Worm (Caenorhabditis elegans) whole organism, early embryonic: ENCODE results near the gene nuaf-3.

Experiments used
- B0310.2 ChIP-seq: sonication (generic microtip); optimal IDR thresholded peaks from 2 replicates; lab custom pipeline; 2016; ENCODE audit warnings: mild to moderate bottlenecking, missing genetic modification characterization, missing compliant biosample characterization
- F13C5.2 ChIP-seq: sonication (generic microtip); optimal IDR thresholded peaks from 2 replicates; lab custom pipeline; 2017; ENCODE audit warnings: mild to moderate bottlenecking, missing genetic modification characterization, inconsistent platforms, missing compliant biosample characterization
- ama-1 ChIP-seq: fragments of 150-350 bp; optimal IDR thresholded peaks from 2 replicates; lab custom pipeline; 2014
- ceh-36 ChIP-seq: sonication (generic microtip); optimal IDR thresholded peaks from 2 replicates; lab custom pipeline; 2016; ENCODE audit warnings: missing genetic modification characterization, inconsistent platforms, missing compliant biosample characterization
- flt-1 ChIP-seq: fragments of 200-800 bp; sonication (Bioruptor generic); IDR thresholded peaks from 2 replicates; pipeline ENCODE4 v1.3.6; 2022; ENCODE audit warnings: missing genetic modification characterization, missing compliant biosample characterization
- hmg-4 ChIP-seq: fragments of 200-800 bp; sonication (Bioruptor generic); optimal IDR thresholded peaks from 2 replicates; lab custom pipeline; 2018; ENCODE audit warnings: mild to moderate bottlenecking, missing genetic modification characterization, missing compliant biosample characterization
- hnd-1 ChIP-seq: sonication (generic microtip); optimal IDR thresholded peaks from 2 replicates; lab custom pipeline; 2016; ENCODE audit warnings: missing genetic modification characterization, missing compliant biosample characterization
- scrt-1 ChIP-seq: fragments of 200-800 bp; sonication (Bioruptor generic); IDR thresholded peaks from 2 replicates; pipeline ENCODE4 v1.3.6; 2022; ENCODE audit warnings: missing genetic modification characterization, missing compliant biosample characterization
- sea-1 ChIP-seq: fragments of 200-800 bp; sonication (Bioruptor generic); conservative IDR thresholded peaks from 2 replicates; pipeline ENCODE4 v1.3.6; 2022; ENCODE audit warnings: missing genetic modification characterization, missing compliant biosample characterization
- tbx-11 ChIP-seq: fragments of 200-800 bp; sonication (Bioruptor generic); IDR thresholded peaks from 2 replicates; pipeline ENCODE4 v1.3.6; 2022; ENCODE audit warnings: missing genetic modification characterization, missing compliant biosample characterization
- tra-4 ChIP-seq: sonication (generic microtip); optimal IDR thresholded peaks from 2 replicates; lab custom pipeline; 2017; ENCODE audit warnings: missing genetic modification characterization, missing compliant biosample characterization

DNA sequence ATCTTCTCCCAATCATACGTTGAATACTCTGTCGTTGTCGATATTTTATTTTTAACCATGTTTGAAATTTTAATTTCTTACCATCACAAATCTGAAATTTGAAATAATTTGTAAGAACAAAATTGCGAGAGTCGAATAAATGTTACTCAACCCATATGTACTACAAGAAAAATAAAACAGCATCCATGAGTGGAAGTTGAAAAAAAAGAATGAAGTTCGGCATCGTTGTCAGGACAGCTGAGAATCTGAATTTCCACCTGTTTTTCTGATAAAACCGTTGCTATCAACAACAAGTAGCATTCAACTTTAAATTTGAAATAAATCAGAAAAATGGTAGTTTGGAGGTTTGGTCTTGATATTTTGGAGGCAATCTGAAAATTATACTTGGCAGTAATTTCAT, 39.8 kb downstream of the nuaf-3 start, which contains the start of gene C29F4.3:
- TF ChIP-seq ama-1 (no peak), tra-4 (no peak), tbx-11 (no peak), B0310.2 (tag; lab: Kevin White, UChicago) (no peak), F13C5.2 (no peak), hmg-4 (GFP tag; lab: Kevin White, UChicago) (no peak), ceh-36 (no peak), scrt-1 (GFP tag; lab: Robert Waterston, UW) (no peak), sea-1 (GFP tag; lab: Robert Waterston, UW) (no peak), flt-1 (GFP tag; lab: Robert Waterston, UW) (no peak), hnd-1 (tag; lab: Kevin White, UChicago) (no peak)
